Fruit fly (Drosophila melanogaster): Measurements from ENCODE around the gene kek6.

kek6 gene

dm6 chr3R:31706895-31707238 lies 84.9 kb downstream of the kek6 start:
- TF ChIP-seq EcR (GFP tag; optimal IDR thresholded peaks at IDR 0.05), result no peak
- no peak for TF ChIP-seq gl (tag; optimal IDR thresholded peaks at IDR 0.05)
- TF ChIP-seq rn (GFP tag; IDR thresholded peaks at IDR 0.05), result no peak
- no peak for TF ChIP-seq CG10348 (GFP tag; IDR thresholded peaks at IDR 0.05)
- TF ChIP-seq Snoo (tag; optimal IDR thresholded peaks at IDR 0.05), result no peak
- TF ChIP-seq CG4496 (GFP tag; IDR thresholded peaks at IDR 0.05), result no peak
- peak; percentile 52 for TF ChIP-seq CG8159 (tag; optimal IDR thresholded peaks at IDR 0.05)
- TF ChIP-seq fd96Ca (GFP tag; IDR thresholded peaks at IDR 0.05), result no peak
- TF ChIP-seq CG12605 (GFP tag; IDR thresholded peaks at IDR 0.05), result no peak
- TF ChIP-seq Pif1B (GFP tag; optimal IDR thresholded peaks at IDR 0.05), result no peak
- peak; percentile 35 for TF ChIP-seq CG17806 (tag; optimal IDR thresholded peaks at IDR 0.05)
- no peak for TF ChIP-seq Pif1A (GFP tag; optimal IDR thresholded peaks at IDR 0.05)
- peak; percentile 27 for TF ChIP-seq CG14655 (GFP tag; optimal IDR thresholded peaks at IDR 0.05)
- TF ChIP-seq D1 (tag; optimal IDR thresholded peaks at IDR 0.05), result no peak
- peak; percentile 24 for TF ChIP-seq CG9948 (tag; optimal IDR thresholded peaks at IDR 0.05)
- TF ChIP-seq CG34367 (tag; optimal IDR thresholded peaks at IDR 0.05), result no peak
- no peak for TF ChIP-seq CG15710 (tag; optimal IDR thresholded peaks at IDR 0.05)
- TF ChIP-seq CG13204 (GFP tag; optimal IDR thresholded peaks at IDR 0.05), result no peak
- TF ChIP-seq CG8301 (tag; optimal IDR thresholded peaks at IDR 0.05), result peak; percentile 32
- no peak for TF ChIP-seq Ets98B (GFP tag; IDR thresholded peaks at IDR 0.05)
- TF ChIP-seq CG32121 (GFP tag; IDR thresholded peaks at IDR 0.05), result no peak

dm6 chr3R:31708240-31708639 lies 86.3 kb downstream of the kek6 start, which contains the start of gene CG42693:
CG42693 (minus strand) TSS chr3R:31708340.
- TF ChIP-seq Pif1A (GFP tag; optimal IDR thresholded peaks at IDR 0.05) (no peak), CG8159 (tag; optimal IDR thresholded peaks at IDR 0.05) (no peak), CG10348 (GFP tag; IDR thresholded peaks at IDR 0.05) (no peak), CG32121 (GFP tag; IDR thresholded peaks at IDR 0.05) (no peak), CG12605 (GFP tag; IDR thresholded peaks at IDR 0.05) (no peak), Pif1B (GFP tag; optimal IDR thresholded peaks at IDR 0.05) (no peak), CG8301 (tag; optimal IDR thresholded peaks at IDR 0.05) (no peak), CG34367 (tag; optimal IDR thresholded peaks at IDR 0.05) (no peak), Ets98B (GFP tag; IDR thresholded peaks at IDR 0.05) (no peak), rn (GFP tag; IDR thresholded peaks at IDR 0.05) (no peak), EcR (GFP tag; optimal IDR thresholded peaks at IDR 0.05) (no peak)

dm6 chr3R:31709142-31709541 lies 87.2 kb downstream of the kek6 start:
- TF ChIP-seq rn (GFP tag; IDR thresholded peaks at IDR 0.05), result 0 out of 2 replicates have a peak, but pooled peaks have one; percentile 41
- TF ChIP-seq CG12605 (GFP tag; IDR thresholded peaks at IDR 0.05), result peak; percentile 70
- TF ChIP-seq CG4496 (GFP tag; IDR thresholded peaks at IDR 0.05), result peak; percentile 91
- TF ChIP-seq Pif1B (GFP tag; optimal IDR thresholded peaks at IDR 0.05), result peak; percentile 12
- TF ChIP-seq CG32121 (GFP tag; IDR thresholded peaks at IDR 0.05), result peak; percentile 86
- no peak for TF ChIP-seq EcR (GFP tag; optimal IDR thresholded peaks at IDR 0.05)
- peak; percentile 86 for TF ChIP-seq fd96Ca (GFP tag; IDR thresholded peaks at IDR 0.05)
- peak; percentile 72 for TF ChIP-seq CG14655 (GFP tag; optimal IDR thresholded peaks at IDR 0.05)
- TF ChIP-seq CG9948 (tag; optimal IDR thresholded peaks at IDR 0.05), result peak; percentile 19
- TF ChIP-seq CG8301 (tag; optimal IDR thresholded peaks at IDR 0.05), result peak; percentile 71
- TF ChIP-seq CG10348 (GFP tag; IDR thresholded peaks at IDR 0.05), result peak; percentile 60; the same call in 1 of the 2 replicates
- TF ChIP-seq Pif1A (GFP tag; optimal IDR thresholded peaks at IDR 0.05), result peak; percentile 33
- TF ChIP-seq CG13204 (GFP tag; optimal IDR thresholded peaks at IDR 0.05), result peak; percentile 2
- no peak for TF ChIP-seq D1 (tag; optimal IDR thresholded peaks at IDR 0.05)
- peak; percentile 87 for TF ChIP-seq Ets98B (GFP tag; IDR thresholded peaks at IDR 0.05)
- TF ChIP-seq CG17806 (tag; optimal IDR thresholded peaks at IDR 0.05), result no peak

dm6 chr3R:31709769-31710168 lies 87.8 kb downstream of the kek6 start:
- TF ChIP-seq CG9948 (tag; optimal IDR thresholded peaks at IDR 0.05) (no peak), Ets98B (GFP tag; IDR thresholded peaks at IDR 0.05) (peak; percentile 12; the same call in 1 of the 2 replicates), rn (GFP tag; IDR thresholded peaks at IDR 0.05) (no peak), CG10348 (GFP tag; IDR thresholded peaks at IDR 0.05) (no peak), gl (tag; optimal IDR thresholded peaks at IDR 0.05) (no peak), CG13204 (GFP tag; optimal IDR thresholded peaks at IDR 0.05) (no peak), EcR (GFP tag; optimal IDR thresholded peaks at IDR 0.05) (no peak), CG14655 (GFP tag; optimal IDR thresholded peaks at IDR 0.05) (peak; percentile 36), Pif1B (GFP tag; optimal IDR thresholded peaks at IDR 0.05) (no peak), CG34367 (tag; optimal IDR thresholded peaks at IDR 0.05) (no peak), CG8159 (tag; optimal IDR thresholded peaks at IDR 0.05) (no peak), CG12605 (GFP tag; IDR thresholded peaks at IDR 0.05) (0 out of 2 replicates have a peak, but pooled peaks have one; percentile 11), CG4496 (GFP tag; IDR thresholded peaks at IDR 0.05) (no peak), Pif1A (GFP tag; optimal IDR thresholded peaks at IDR 0.05) (no peak), CG8301 (tag; optimal IDR thresholded peaks at IDR 0.05) (peak; percentile 32), D1 (tag; optimal IDR thresholded peaks at IDR 0.05) (no peak), CG15710 (tag; optimal IDR thresholded peaks at IDR 0.05) (no peak), CG32121 (GFP tag; IDR thresholded peaks at IDR 0.05) (peak; percentile 49), fd96Ca (GFP tag; IDR thresholded peaks at IDR 0.05) (peak; percentile 51; the same call in 2 of the 3 replicates), Snoo (tag; optimal IDR thresholded peaks at IDR 0.05) (no peak), CG17806 (tag; optimal IDR thresholded peaks at IDR 0.05) (no peak)

- TF ChIP-seq CG8301 (tag; optimal IDR thresholded peaks at IDR 0.05), result peak; percentile 25
- TF ChIP-seq CG14655 (GFP tag; optimal IDR thresholded peaks at IDR 0.05), result peak; percentile 54
- no peak for TF ChIP-seq CG17806 (tag; optimal IDR thresholded peaks at IDR 0.05)
Observed at dm6 chr3R:31711270-31712029, 89.5 kb downstream of the kek6 start.

All from whole organism, pupa.